Worm (Caenorhabditis elegans) whole organism, midembryonic: ENCODE measurements around the gene Y53C12A.3.

Experiments used
- T22C8.4 ChIP-seq: fragments of 200-800 bp; sonication (Bioruptor generic); IDR thresholded peaks from 2 replicates; pipeline ENCODE4 v1.3.6; 2022; ENCODE audit warnings: missing genetic modification characterization, missing compliant biosample characterization
- flt-1 ChIP-seq: fragments of 200-800 bp; sonication (Bioruptor generic); IDR thresholded peaks from 2 replicates; pipeline ENCODE4 v1.3.6; 2022; ENCODE audit warnings: missing genetic modification characterization, missing compliant biosample characterization
- klf-2 ChIP-seq: fragments of 200-800 bp; sonication (Bioruptor generic); conservative IDR thresholded peaks from 2 replicates; pipeline ENCODE4 v1.3.6; 2022; ENCODE audit warnings: missing genetic modification reagents, missing genetic modification characterization, missing compliant biosample characterization
- med-1 ChIP-seq: sonication (generic microtip); optimal IDR thresholded peaks from 2 replicates; lab custom pipeline; 2017; ENCODE audit warnings: missing genetic modification characterization, mild to moderate bottlenecking, missing compliant biosample characterization, antibody characterized with exemption, missing genetic modification reagents; ENCODE audit not compliant: insufficient read depth
- ref-1 ChIP-seq: fragments of 200-800 bp; sonication (Bioruptor generic); conservative IDR thresholded peaks from 2 replicates; pipeline ENCODE4 v1.3.6; 2022; ENCODE audit warnings: missing genetic modification reagents, missing genetic modification characterization, missing compliant biosample characterization
- ztf-23 ChIP-seq: fragments of 200-800 bp; sonication (Bioruptor generic); IDR thresholded peaks from 2 replicates; pipeline ENCODE4 v1.3.6; 2022; ENCODE audit warnings: missing genetic modification reagents, missing genetic modification characterization, missing compliant biosample characterization
- ztf-29 ChIP-seq: fragments of 200-800 bp; sonication (Bioruptor generic); IDR thresholded peaks from 2 replicates; pipeline ENCODE4 v1.3.6; 2022; ENCODE audit warnings: missing genetic modification reagents, missing genetic modification characterization, missing compliant biosample characterization

DNA sequence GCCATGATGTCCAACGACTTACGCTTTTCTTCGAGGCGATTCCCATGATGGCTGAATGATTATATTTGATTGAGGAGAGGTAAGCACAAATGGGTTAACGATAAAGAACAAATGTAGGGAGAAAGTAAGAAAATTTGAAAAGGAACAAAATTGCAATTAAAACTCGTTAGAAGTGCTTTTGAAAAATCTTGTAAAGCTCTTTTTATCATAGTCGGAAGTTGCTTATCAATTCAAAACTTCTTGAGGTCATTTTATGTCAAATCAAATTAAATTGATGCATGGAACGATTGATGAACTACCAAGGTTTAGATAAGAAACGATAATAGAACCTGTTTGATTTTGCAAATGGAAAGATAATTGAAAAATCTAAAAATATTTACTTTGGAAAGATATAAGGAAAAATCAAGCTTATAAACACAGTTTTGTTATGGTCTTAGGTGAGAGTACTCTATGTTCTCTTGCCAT is 2.8 kb upstream of the Y53C12A.3 start, which contains the start of gene glt-5:
- TF ChIP-seq flt-1 (GFP tag; lab: Robert Waterston, UW) (no peak), ref-1 (GFP tag; lab: Robert Waterston, UW) (no peak), ztf-29 (no peak), klf-2 (no peak), med-1 (GFP tag; lab: Kevin White, UChicago) (no peak), ztf-23 (GFP tag; lab: Robert Waterston, UW) (no peak), T22C8.4 (GFP tag; lab: Robert Waterston, UW) (no peak)
